Fruit fly (Drosophila melanogaster): ENCODE data around the gene sun.

- no peak for TF ChIP-seq dl (GFP tag; optimal IDR thresholded peaks at IDR 0.05; ENCODE audit: insufficient read depth in 1 of 2, partially characterized antibody in 2 of 2)
- no peak for TF ChIP-seq Hr78 (GFP tag; optimal IDR thresholded peaks at IDR 0.05)
- no peak for TF ChIP-seq Abd-B (GFP tag; optimal IDR thresholded peaks at IDR 0.05)
- no peak for TF ChIP-seq CrebA (GFP tag; optimal IDR thresholded peaks at IDR 0.05; ENCODE audit: borderline replicate concordance)
- peak; percentile 100 for TF ChIP-seq psq (GFP tag; optimal IDR thresholded peaks at IDR 0.05)
- TF ChIP-seq br (GFP tag; optimal IDR thresholded peaks at IDR 0.05) = peak; percentile 21
- no peak for TF ChIP-seq Dif (GFP tag; optimal IDR thresholded peaks at IDR 0.05; ENCODE audit: partially characterized antibody)
- TF ChIP-seq usp (GFP tag; optimal IDR thresholded peaks at IDR 0.05) = no peak
- no peak for TF ChIP-seq Hnf4 (GFP tag; optimal IDR thresholded peaks at IDR 0.05)
- no peak for TF ChIP-seq woc (GFP tag; optimal IDR thresholded peaks at IDR 0.05)
- TF ChIP-seq CG32264 (GFP tag; optimal IDR thresholded peaks at IDR 0.05) = peak; percentile 38
- TF ChIP-seq tai (GFP tag; optimal IDR thresholded peaks at IDR 0.05) = no peak
These were observed 37.6 kb upstream of the sun start for dm6 chrX:15886411-15887246.
